Worm (Caenorhabditis elegans) whole organism, L4/young adult: ENCODE measurements around the gene T24H10.5.

Experiments used
- W03F9.2 ChIP-seq: fragments of 150-350 bp; optimal IDR thresholded peaks from 2 replicates; lab custom pipeline; 2014; ENCODE audit warnings: missing biosample characterization, missing genetic modification characterization
- dao-5 ChIP-seq: sonication (generic microtip); optimal IDR thresholded peaks from 2 replicates; lab custom pipeline; 2016; ENCODE audit warnings: missing genotype, missing genetic modification characterization, moderate library complexity, missing compliant biosample characterization
- him-1 ChIP-seq: sonication (generic microtip); optimal IDR thresholded peaks from 2 replicates; lab custom pipeline; 2016; ENCODE audit warnings: missing genotype, missing genetic modification reagents, missing genetic modification characterization, missing compliant biosample characterization

DNA sequence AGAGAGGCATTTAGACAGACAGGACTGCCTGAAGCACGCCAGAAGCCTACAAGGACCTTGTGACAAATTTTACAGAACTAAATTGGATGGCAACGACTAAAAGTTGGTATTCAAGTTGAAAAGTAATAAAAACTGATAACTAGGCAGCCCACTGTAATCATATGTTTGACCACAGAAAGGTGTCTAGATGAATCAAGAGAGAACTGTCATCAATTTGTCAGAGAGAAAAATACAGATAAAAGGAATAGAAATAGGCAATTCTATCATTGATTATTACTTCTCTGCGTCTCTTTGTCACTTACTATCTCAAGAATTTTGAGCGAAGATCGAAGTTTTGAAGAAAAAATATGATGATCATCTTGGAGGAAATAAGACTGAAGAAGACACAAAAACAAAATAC is 8.0 kb upstream of the T24H10.5 start:
- TF ChIP-seq him-1 (tag; lab: Kevin White, UChicago), result no peak
- TF ChIP-seq W03F9.2, result no peak
- TF ChIP-seq dao-5 (tag; lab: Kevin White, UChicago), result no peak
